Fruit fly (Drosophila melanogaster) whole organism, embryonic: ENCODE measurements around the gene CG32052.

Source experiments
- Aef1 ChIP-seq: fragments of 200-800 bp; sonication (Bioruptor generic); IDR thresholded peaks from 3 replicates; pipeline ENCODE4 v1.3.6; 2022; ENCODE audit warnings: missing biosample characterization, missing genetic modification characterization
- Atf3 ChIP-seq: fragments of 200-800 bp; sonication (Bioruptor generic); optimal IDR thresholded peaks from 3 replicates; lab custom pipeline; 2016; ENCODE audit warnings: missing biosample characterization, missing genetic modification characterization
- Awh ChIP-seq: fragments of 200-800 bp; sonication (Bioruptor generic); IDR thresholded peaks from 2 replicates; pipeline ENCODE4, ENCODE4 v1.3.6; 2022; ENCODE audit warnings: missing biosample characterization, missing genetic modification characterization
- CG10321 ChIP-seq: fragments of 200-800 bp; sonication (Bioruptor generic); IDR thresholded peaks from 2 replicates; pipeline ENCODE4 v1.3.6; 2022; ENCODE audit warnings: missing biosample characterization, missing genetic modification characterization
- CG12391 ChIP-seq: fragments of 200-800 bp; sonication (Bioruptor generic); optimal IDR thresholded peaks from 3 replicates; lab custom pipeline; 2018; ENCODE audit warnings: missing biosample characterization, mild to moderate bottlenecking, missing genetic modification characterization, moderate library complexity
- CG12769 ChIP-seq: fragments of 200-800 bp; sonication (Bioruptor generic); optimal IDR thresholded peaks from 2 replicates; lab custom pipeline; 2019; ENCODE audit warnings: missing biosample characterization, mild to moderate bottlenecking, missing genetic modification characterization, moderate library complexity
- CG13287 ChIP-seq: fragments of 200-800 bp; sonication (Bioruptor generic); IDR thresholded peaks from 2 replicates; pipeline ENCODE4 v1.3.6; 2022; ENCODE audit warnings: missing biosample characterization, missing genetic modification characterization; ENCODE audit not compliant: partially characterized antibody
- CG14710 ChIP-seq: fragments of 200-800 bp; sonication (Bioruptor generic); optimal IDR thresholded peaks from 3 replicates; lab custom pipeline; 2019; ENCODE audit warnings: missing biosample characterization, mild to moderate bottlenecking, missing genetic modification characterization, moderate library complexity
- CG14860 ChIP-seq: fragments of 200-800 bp; sonication (Bioruptor generic); IDR thresholded peaks from 3 replicates; pipeline ENCODE4 v1.3.6; 2022; ENCODE audit warnings: missing biosample characterization, missing genetic modification characterization; ENCODE audit not compliant: partially characterized antibody
- CG16813 ChIP-seq: fragments of 200-800 bp; sonication (Bioruptor generic); IDR thresholded peaks from 3 replicates; pipeline ENCODE4 v1.3.6; 2022; ENCODE audit warnings: missing biosample characterization, missing genetic modification characterization; ENCODE audit not compliant: partially characterized antibody
- CG17361 ChIP-seq: fragments of 200-800 bp; sonication (Bioruptor generic); IDR thresholded peaks from 3 replicates; pipeline ENCODE4 v1.3.6; 2022; ENCODE audit warnings: missing biosample characterization, missing genetic modification characterization
- CG2678 ChIP-seq: fragments of 200-800 bp; sonication (Bioruptor generic); optimal IDR thresholded peaks from 3 replicates; lab custom pipeline; 2019; ENCODE audit warnings: missing biosample characterization, mild to moderate bottlenecking, missing genetic modification characterization, moderate library complexity
- CG2712 ChIP-seq: fragments of 200-800 bp; optimal IDR thresholded peaks from 3 replicates; lab custom pipeline; 2019; ENCODE audit warnings: missing biosample characterization, mild to moderate bottlenecking, missing genetic modification characterization, moderate library complexity
- CG2875 ChIP-seq: fragments of 200-800 bp; sonication (Bioruptor generic); optimal IDR thresholded peaks from 2 replicates; lab custom pipeline; 2017; ENCODE audit warnings: missing biosample characterization, mild to moderate bottlenecking, missing genetic modification characterization, missing genetic modification reagents
- CG30431 ChIP-seq: fragments of 200-800 bp; sonication (Bioruptor generic); optimal IDR thresholded peaks from 2 replicates; lab custom pipeline; 2017; ENCODE audit warnings: missing biosample characterization, missing genetic modification characterization
- CG3995 ChIP-seq: fragments of 200-800 bp; sonication (Bioruptor generic); optimal IDR thresholded peaks from 3 replicates; lab custom pipeline; 2016; ENCODE audit warnings: missing biosample characterization, missing genetic modification characterization
- CG5953 ChIP-seq: fragments of 200-800 bp; sonication (Bioruptor generic); IDR thresholded peaks from 2 replicates; pipeline ENCODE4 v1.3.6; 2022; ENCODE audit warnings: missing biosample characterization, missing genetic modification characterization
- CG7839 ChIP-seq: fragments of 200-800 bp; sonication (Bioruptor generic); optimal IDR thresholded peaks from 3 replicates; lab custom pipeline; 2018; ENCODE audit warnings: missing biosample characterization, mild to moderate bottlenecking, missing genetic modification characterization, moderate library complexity
- CG8478 ChIP-seq: fragments of >200 bp; optimal IDR thresholded peaks from 2 replicates; lab custom pipeline; 2018
- CG9876 ChIP-seq: fragments of 200-800 bp; sonication (Bioruptor generic); optimal IDR thresholded peaks from 2 replicates; lab custom pipeline; 2016; ENCODE audit warnings: missing biosample characterization, missing genetic modification characterization
- CG9932 ChIP-seq: fragments of 200-800 bp; sonication (Bioruptor generic); IDR thresholded peaks from 2 replicates; pipeline ENCODE4 v1.3.6; 2022; ENCODE audit warnings: missing biosample characterization, missing genetic modification characterization
- CHES-1-like ChIP-seq: fragments of 200-800 bp; sonication (Bioruptor generic); optimal IDR thresholded peaks from 2 replicates; lab custom pipeline; 2016; ENCODE audit warnings: missing biosample characterization, missing genetic modification characterization
- CTCF ChIP-seq: fragments of 200-800 bp; sonication (Bioruptor generic); optimal IDR thresholded peaks from 2 replicates; lab custom pipeline; 2017; ENCODE audit warnings: missing biosample characterization, mild to moderate bottlenecking, missing genetic modification characterization, moderate library complexity
- Chrac-16 ChIP-seq: fragments of 200-800 bp; sonication (Bioruptor generic); optimal IDR thresholded peaks from 3 replicates; lab custom pipeline; 2016; ENCODE audit warnings: missing biosample characterization, missing genetic modification characterization
- Dbx ChIP-seq: fragments of 200-800 bp; sonication (Bioruptor generic); IDR thresholded peaks from 3 replicates; pipeline ENCODE4 v1.3.6; 2022; ENCODE audit warnings: missing biosample characterization, missing genetic modification characterization
- E2f2 ChIP-seq: fragments of 200-800 bp; sonication (Bioruptor generic); IDR thresholded peaks from 2 replicates; pipeline ENCODE4 v1.3.6; 2022; ENCODE audit warnings: missing biosample characterization, missing genetic modification characterization
- ERR ChIP-seq: fragments of 200-800 bp; sonication (Bioruptor generic); optimal IDR thresholded peaks from 2 replicates; lab custom pipeline; 2016; ENCODE audit warnings: missing biosample characterization, missing genetic modification characterization
- HLH4C ChIP-seq: fragments of 200-800 bp; sonication (Bioruptor generic); IDR thresholded peaks from 3 replicates; pipeline ENCODE4 v1.3.6; 2022; ENCODE audit warnings: missing biosample characterization, missing genetic modification characterization; ENCODE audit not compliant: partially characterized antibody
- MBD-R2 ChIP-seq: fragments of 200-800 bp; sonication (Bioruptor generic); IDR thresholded peaks from 2 replicates; pipeline ENCODE4 v1.3.6; 2022; ENCODE audit warnings: missing biosample characterization, missing genetic modification characterization
- MESR4 ChIP-seq: fragments of 200-800 bp; sonication (Bioruptor generic); optimal IDR thresholded peaks from 2 replicates; lab custom pipeline; 2018; ENCODE audit warnings: missing biosample characterization, mild to moderate bottlenecking, missing genetic modification characterization, moderate library complexity
- NC2β ChIP-seq: fragments of 200-800 bp; sonication (Bioruptor generic); optimal IDR thresholded peaks from 2 replicates; lab custom pipeline; 2016; ENCODE audit warnings: missing biosample characterization, missing genetic modification characterization
- Nf-YB ChIP-seq: fragments of 200-800 bp; sonication (Bioruptor generic); optimal IDR thresholded peaks from 3 replicates; lab custom pipeline; 2019; ENCODE audit warnings: missing biosample characterization, mild to moderate bottlenecking, missing genetic modification characterization, moderate library complexity
- NfI ChIP-seq: fragments of 200-800 bp; sonication (Bioruptor generic); optimal IDR thresholded peaks from 3 replicates; lab custom pipeline; 2018; ENCODE audit warnings: missing biosample characterization, mild to moderate bottlenecking, missing genetic modification characterization, moderate library complexity
- Scr ChIP-seq: fragments of 200-800 bp; sonication (Bioruptor generic); IDR thresholded peaks from 2 replicates; pipeline ENCODE4 v1.3.6; 2022; ENCODE audit warnings: missing biosample characterization, missing genetic modification characterization; ENCODE audit not compliant: partially characterized antibody
- Tbp ChIP-seq: fragments of >200 bp; optimal IDR thresholded peaks from 2 replicates; lab custom pipeline; 2018; ENCODE audit warnings: missing biosample characterization, missing genetic modification characterization
- amos ChIP-seq: fragments of 200-800 bp; sonication (Bioruptor generic); IDR thresholded peaks from 2 replicates; pipeline ENCODE4 v1.3.6; 2022; ENCODE audit warnings: missing biosample characterization, missing genetic modification characterization; ENCODE audit not compliant: partially characterized antibody
- ap ChIP-seq: fragments of 200-800 bp; sonication (Bioruptor generic); IDR thresholded peaks from 2 replicates; pipeline ENCODE4 v1.3.6; 2022; ENCODE audit warnings: missing biosample characterization, missing genetic modification characterization
- chn ChIP-seq: fragments of 200-800 bp; sonication (Bioruptor generic); optimal IDR thresholded peaks from 2 replicates; lab custom pipeline; 2016; ENCODE audit warnings: missing biosample characterization, missing genetic modification characterization
- cwo ChIP-seq: fragments of 200-800 bp; sonication (Bioruptor generic); optimal IDR thresholded peaks from 3 replicates; lab custom pipeline; 2017; ENCODE audit warnings: missing biosample characterization, missing genetic modification characterization, mild to moderate bottlenecking, moderate library complexity, missing genetic modification reagents
- fru ChIP-seq: fragments of >200 bp; optimal IDR thresholded peaks from 2 replicates; lab custom pipeline; 2017
- ftz-f1 ChIP-seq: fragments of 200-800 bp; sonication (Bioruptor generic); optimal IDR thresholded peaks from 2 replicates; lab custom pipeline; 2016; ENCODE audit warnings: missing biosample characterization, missing genetic modification characterization
- gem ChIP-seq: fragments of 200-800 bp; sonication (Bioruptor generic); optimal IDR thresholded peaks from 2 replicates; lab custom pipeline; 2019; ENCODE audit warnings: missing biosample characterization, mild to moderate bottlenecking, missing genetic modification characterization, moderate library complexity
- hb ChIP-seq: fragments of 200-800 bp; sonication (Bioruptor generic); IDR thresholded peaks from 3 replicates; pipeline ENCODE4 v1.3.6; 2022; ENCODE audit warnings: missing biosample characterization, missing genetic modification characterization; ENCODE audit not compliant: partially characterized antibody
- nmo ChIP-seq: fragments of 200-800 bp; sonication (Bioruptor generic); optimal IDR thresholded peaks from 2 replicates; lab custom pipeline; 2018; ENCODE audit warnings: missing biosample characterization, mild to moderate bottlenecking, missing genetic modification characterization, moderate library complexity
- oc ChIP-seq: fragments of 200-800 bp; sonication (Bioruptor generic); optimal IDR thresholded peaks from 2 replicates; lab custom pipeline; 2018; ENCODE audit warnings: missing biosample characterization, mild to moderate bottlenecking, missing genetic modification characterization, moderate library complexity
- phol ChIP-seq: fragments of 200-800 bp; sonication (Bioruptor generic); optimal IDR thresholded peaks from 3 replicates; lab custom pipeline; 2018; ENCODE audit warnings: missing biosample characterization, mild to moderate bottlenecking, missing genetic modification characterization, moderate library complexity
- prd ChIP-seq, 3 experiments: fragments of >200 bp in 2 of 3; fragments of 200-800 bp in 1 of 3; sonication (Bioruptor generic) in 1 of 3; optimal IDR thresholded peaks in 2 of 3; IDR thresholded peaks in 1 of 3; 2 replicates in 2 of 3; 3 replicates in 1 of 3; pipeline versions ENCODE4 v1.3.6 to Lab custom; 2017 to 2022; ENCODE audit warnings: missing biosample characterization in 1 of 3, missing genetic modification characterization in 1 of 3
- ro ChIP-seq: fragments of 200-800 bp; sonication (Bioruptor generic); IDR thresholded peaks from 2 replicates; pipeline ENCODE4 v1.3.6; 2022; ENCODE audit warnings: missing biosample characterization, missing genetic modification characterization
- so ChIP-seq: fragments of 200-800 bp; sonication (Bioruptor generic); IDR thresholded peaks from 3 replicates; pipeline ENCODE4 v1.3.6; 2022; ENCODE audit warnings: missing biosample characterization, missing genetic modification characterization
- tio ChIP-seq: fragments of 200-800 bp; sonication (Bioruptor generic); optimal IDR thresholded peaks from 2 replicates; lab custom pipeline; 2017; ENCODE audit warnings: missing biosample characterization, missing genetic modification characterization, inconsistent platforms
- trh ChIP-seq: fragments of 200-800 bp; sonication (Bioruptor generic); optimal IDR thresholded peaks from 2 replicates; lab custom pipeline; 2016; ENCODE audit warnings: missing biosample characterization, missing genetic modification characterization

CG32052 gene

dm6 chr3L:9836524-9837047 lies 49.7 kb downstream of the CG32052 start, which contains the start of gene I-2 (continued):
- TF ChIP-seq CG2875 (GFP tag; lab: Kevin White, UChicago): no peak
- TF ChIP-seq CG30431 (GFP tag; lab: Kevin White, UChicago): no peak
- peak; percentile 37 for TF ChIP-seq CG2712 (tag; lab: Kevin White, UChicago)
- no peak for TF ChIP-seq Tbp (GFP tag; lab: Kevin White, UChicago)
- TF ChIP-seq CG14710 (tag; lab: Kevin White, UChicago): peak; percentile 59
- TF ChIP-seq Aef1 (GFP tag; lab: Robert Waterston, UW): no peak
- peak; percentile 84 for TF ChIP-seq MBD-R2 (GFP tag; lab: Robert Waterston, UW)
- peak; percentile 81 for TF ChIP-seq HLH4C (GFP tag; lab: Robert Waterston, UW)
- TF ChIP-seq CG7839 (tag; lab: Kevin White, UChicago): no peak
- TF ChIP-seq Nf-YB: no peak
- TF ChIP-seq CG3995: peak; percentile 64
- no peak for TF ChIP-seq so (GFP tag; lab: Robert Waterston, UW)
- TF ChIP-seq MESR4 (GFP tag; lab: Kevin White, UChicago): peak; percentile 48
- no peak for TF ChIP-seq trh (GFP tag; lab: Kevin White, UChicago)
- no peak for TF ChIP-seq Atf3 (GFP tag; lab: Kevin White, UChicago)
- TF ChIP-seq E2f2: peak; percentile 45; the same call in 1 of the 2 replicates
- TF ChIP-seq phol (tag; lab: Kevin White, UChicago): peak; percentile 31
- peak; percentile 86 for TF ChIP-seq Scr (GFP tag; lab: Robert Waterston, UW)
- TF ChIP-seq Awh (GFP tag; lab: Robert Waterston, UW): no peak
- no peak for TF ChIP-seq CG2678
- peak; percentile 72 for TF ChIP-seq CG14860 (GFP tag; lab: Robert Waterston, UW)
- TF ChIP-seq CG10321 (GFP tag; lab: Robert Waterston, UW): no peak
- peak; percentile 85 for TF ChIP-seq amos (GFP tag; lab: Robert Waterston, UW)
- TF ChIP-seq hb: peak; percentile 73; the same call in 2 of the 3 replicates
- peak; percentile 41 for TF ChIP-seq CG12391 (tag; lab: Kevin White, UChicago)
- no peak for TF ChIP-seq ERR (GFP tag; lab: Kevin White, UChicago)
- TF ChIP-seq Chrac-16 (GFP tag; lab: Kevin White, UChicago): peak; percentile 12
- TF ChIP-seq fru (lab: Kevin White, UChicago): no peak
- no peak for TF ChIP-seq CG9876 (GFP tag; lab: Kevin White, UChicago)
- TF ChIP-seq oc (tag; lab: Kevin White, UChicago): no peak
- TF ChIP-seq prd (optimal IDR thresholded peaks at IDR 0.05; lab: Kevin White, UChicago): no peak
- TF ChIP-seq prd (GFP tag; IDR thresholded peaks at IDR 0.05; lab: Robert Waterston, UW): no peak
- TF ChIP-seq CG17361 (GFP tag; lab: Robert Waterston, UW): no peak
- peak; percentile 83 for TF ChIP-seq CG16813 (GFP tag; lab: Robert Waterston, UW)
- TF ChIP-seq CTCF (GFP tag; lab: Kevin White, UChicago): peak; percentile 62
- TF ChIP-seq CG5953 (GFP tag; lab: Robert Waterston, UW): no peak
- no peak for TF ChIP-seq NfI (GFP tag; lab: Kevin White, UChicago)
- TF ChIP-seq cwo (GFP tag; lab: Kevin White, UChicago): no peak
- TF ChIP-seq CG8478: no peak
- peak; percentile 22 for TF ChIP-seq chn (GFP tag; lab: Kevin White, UChicago)
- TF ChIP-seq Dbx (GFP tag; lab: Robert Waterston, UW): no peak
- TF ChIP-seq CG12769 (tag; lab: Kevin White, UChicago): no peak
- TF ChIP-seq ro (GFP tag; lab: Robert Waterston, UW): no peak
- TF ChIP-seq ap: no peak
- no peak for TF ChIP-seq nmo
- TF ChIP-seq CG9932 (GFP tag; lab: Robert Waterston, UW): peak; percentile 70
- peak; percentile 8 for TF ChIP-seq NC2β (GFP tag; lab: Kevin White, UChicago)
- TF ChIP-seq tio: no peak
- TF ChIP-seq ftz-f1 (GFP tag; lab: Kevin White, UChicago): peak; percentile 45
- no peak for TF ChIP-seq CHES-1-like (GFP tag; lab: Kevin White, UChicago)
- peak; percentile 93 for TF ChIP-seq CG13287 (GFP tag; lab: Robert Waterston, UW)
- no peak for TF ChIP-seq gem (tag; lab: Kevin White, UChicago)
